Fruit fly (Drosophila melanogaster): ENCODE results near the gene Lsp1beta.

Gene Lsp1beta

DNA sequence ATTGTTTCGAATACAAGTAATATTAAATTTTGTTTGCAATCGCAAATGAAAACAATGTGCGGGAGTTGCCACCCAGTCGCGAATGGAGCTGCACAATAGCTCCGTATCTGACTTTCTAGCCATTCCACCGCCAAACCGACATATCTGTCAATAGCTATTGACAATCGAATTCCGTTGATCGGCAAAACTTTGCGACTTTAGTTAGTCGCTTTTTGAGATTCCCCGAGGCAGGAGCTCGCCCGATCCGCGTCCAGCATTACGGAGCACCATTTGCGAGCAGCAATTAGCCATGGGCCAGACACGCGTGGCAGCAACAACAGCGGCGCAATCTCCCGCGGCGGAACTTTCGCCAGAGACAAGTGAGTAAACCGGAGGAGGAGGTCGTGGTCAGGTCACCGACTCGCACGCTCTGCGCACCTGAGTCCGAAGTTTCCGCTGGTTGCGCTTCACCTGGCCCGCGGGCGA, 45.6 kb upstream of the Lsp1beta start, which contains the start of the genes CG4291 and kraken (continued):
- TF ChIP-seq Atf6 (GFP tag; IDR thresholded peaks at IDR 0.05) (peak; percentile 49; the same call in 1 of the 2 replicates), luna (GFP tag; optimal IDR thresholded peaks at IDR 0.05) (no peak), ems (GFP tag; optimal IDR thresholded peaks at IDR 0.05) (peak; percentile 45), CG10209 (GFP tag; optimal IDR thresholded peaks at IDR 0.05) (peak; percentile 30), BtbVII (GFP tag; optimal IDR thresholded peaks at IDR 0.05) (peak; percentile 29), CG9797 (GFP tag; optimal IDR thresholded peaks at IDR 0.05) (peak; percentile 33), emc (GFP tag; optimal IDR thresholded peaks at IDR 0.05) (peak; percentile 26), her (GFP tag; optimal IDR thresholded peaks at IDR 0.05) (peak; percentile 79), ham (GFP tag; IDR thresholded peaks at IDR 0.05) (no peak), Oaz (GFP tag; IDR thresholded peaks at IDR 0.05) (0 out of 2 replicates have a peak, but pooled peaks have one; percentile 12), grn (GFP tag; optimal IDR thresholded peaks at IDR 0.05) (peak; percentile 22), Hr51 (GFP tag; optimal IDR thresholded peaks at IDR 0.05) (peak; percentile 10 to 12), CG4730 (GFP tag; IDR thresholded peaks at IDR 0.05) (peak; percentile 34), amos (GFP tag; IDR thresholded peaks at IDR 0.05; ENCODE audit: partially characterized antibody) (peak; percentile 36; the same call in 1 of the 2 replicates), nerfin-1 (tag; optimal IDR thresholded peaks at IDR 0.05) (peak; percentile 73), CG13424 (tag; optimal IDR thresholded peaks at IDR 0.05) (peak; percentile 68), Mad (GFP tag; optimal IDR thresholded peaks at IDR 0.05) (peak; percentile 35), CG3995 (GFP tag; optimal IDR thresholded peaks at IDR 0.05) (no peak), bab2 (GFP tag; optimal IDR thresholded peaks at IDR 0.05) (peak; percentile 39), Mes4 (GFP tag; optimal IDR thresholded peaks at IDR 0.05) (no peak), CG10366 (GFP tag; IDR thresholded peaks at IDR 0.05) (peak; percentile 46), E2f2 (GFP tag; IDR thresholded peaks at IDR 0.05) (peak; percentile 48), psq (GFP tag; optimal IDR thresholded peaks at IDR 0.05) (no peak), cato (GFP tag; optimal IDR thresholded peaks at IDR 0.05; ENCODE audit: borderline replicate concordance) (no peak), D (optimal IDR thresholded peaks at IDR 0.05) (no peak), D (GFP tag; optimal IDR thresholded peaks at IDR 0.05) (no peak), Poxn (GFP tag; IDR thresholded peaks at IDR 0.05) (no peak), vvl (GFP tag; IDR thresholded peaks at IDR 0.05) (peak; percentile 80), ash1 (GFP tag; optimal IDR thresholded peaks at IDR 0.05) (peak; percentile 14), sima (GFP tag; optimal IDR thresholded peaks at IDR 0.05) (no peak), tx (GFP tag; optimal IDR thresholded peaks at IDR 0.05) (peak; percentile 11), scrt (GFP tag; optimal IDR thresholded peaks at IDR 0.05) (no peak), CG32532 (GFP tag; IDR thresholded peaks at IDR 0.05) (peak; percentile 78), CG8924 (tag; optimal IDR thresholded peaks at IDR 0.05) (peak; percentile 65), CG2116 (GFP tag; optimal IDR thresholded peaks at IDR 0.05) (peak; percentile 61), hth (optimal IDR thresholded peaks at IDR 0.05) (no peak), stc (GFP tag; IDR thresholded peaks at IDR 0.05) (no peak), CG9876 (GFP tag; optimal IDR thresholded peaks at IDR 0.05) (no peak), CG17361 (GFP tag; IDR thresholded peaks at IDR 0.05) (0 out of 3 replicates have a peak, but pooled peaks have one; percentile 22), jumu (GFP tag; optimal IDR thresholded peaks at IDR 0.05) (no peak), GATAe (GFP tag; conservative IDR thresholded peaks at IDR 0.05) (no peak), CG7271 (tag; optimal IDR thresholded peaks at IDR 0.05) (peak; percentile 10), CG10654 (GFP tag; optimal IDR thresholded peaks at IDR 0.05) (no peak), Lpt (GFP tag; optimal IDR thresholded peaks at IDR 0.05) (no peak), Dip3 (GFP tag; optimal IDR thresholded peaks at IDR 0.05) (peak; percentile 51), CG17829 (tag; optimal IDR thresholded peaks at IDR 0.05) (peak; percentile 70), CG7963 (GFP tag; IDR thresholded peaks at IDR 0.05; ENCODE audit: partially characterized antibody) (0 out of 3 replicates have a peak, but pooled peaks have one; percentile 6), sqz (GFP tag; optimal IDR thresholded peaks at IDR 0.05) (no peak), CG30431 (GFP tag; optimal IDR thresholded peaks at IDR 0.05) (no peak), Dbx (GFP tag; IDR thresholded peaks at IDR 0.05) (peak; percentile 68; the same call in 2 of the 3 replicates), Sox102F (GFP tag; optimal IDR thresholded peaks at IDR 0.05) (peak; percentile 36), ase (GFP tag; IDR thresholded peaks at IDR 0.05) (peak; percentile 56; the same call in 1 of the 3 replicates)

Data from whole organism, embryonic.